Fruit fly (Drosophila melanogaster) whole organism, adult: ENCODE results near the gene asun.

Experiments
- CG12768 ChIP-seq: fragments of 200-800 bp; sonication (Bioruptor generic); optimal IDR thresholded peaks from 2 replicates; lab custom pipeline; 2017; ENCODE audit warnings: missing biosample characterization, missing genetic modification characterization, mild to moderate bottlenecking, moderate library complexity, missing genetic modification reagents
- CG14711 ChIP-seq: fragments of 200-800 bp; sonication (Bioruptor generic); optimal IDR thresholded peaks from 2 replicates; lab custom pipeline; 2018; ENCODE audit warnings: missing biosample characterization, mild to moderate bottlenecking, missing genetic modification characterization, moderate library complexity
- CG1620 ChIP-seq: fragments of 200-800 bp; sonication (Bioruptor generic); optimal IDR thresholded peaks from 2 replicates; lab custom pipeline; 2016; ENCODE audit warnings: missing biosample characterization, missing genetic modification characterization
- CG33017 ChIP-seq: fragments of 200-800 bp; sonication (Bioruptor generic); optimal IDR thresholded peaks from 2 replicates; lab custom pipeline; 2018; ENCODE audit warnings: missing biosample characterization, mild to moderate bottlenecking, missing genetic modification characterization, moderate library complexity
- CG5204 ChIP-seq: fragments of 200-800 bp; sonication (Bioruptor generic); optimal IDR thresholded peaks from 2 replicates; lab custom pipeline; 2016; ENCODE audit warnings: missing biosample characterization, missing genetic modification characterization
- CG7045 ChIP-seq: fragments of 200-800 bp; sonication (Bioruptor generic); optimal IDR thresholded peaks from 2 replicates; lab custom pipeline; 2017; ENCODE audit warnings: missing biosample characterization, mild to moderate bottlenecking, missing genetic modification characterization
- CG7101 ChIP-seq: fragments of 200-800 bp; sonication (Bioruptor generic); optimal IDR thresholded peaks from 2 replicates; lab custom pipeline; 2018; ENCODE audit warnings: missing biosample characterization, mild to moderate bottlenecking, missing genetic modification characterization, moderate library complexity
- Clk ChIP-seq: fragments of 200-800 bp; sonication (Bioruptor generic); optimal IDR thresholded peaks from 2 replicates; lab custom pipeline; 2017; ENCODE audit warnings: missing biosample characterization, missing genetic modification characterization
- Crg-1 ChIP-seq: fragments of 200-800 bp; sonication (Bioruptor generic); optimal IDR thresholded peaks from 2 replicates; lab custom pipeline; 2016; ENCODE audit warnings: missing biosample characterization, missing genetic modification characterization
- Hr96 ChIP-seq: fragments of 200-800 bp; sonication (Bioruptor generic); optimal IDR thresholded peaks from 2 replicates; lab custom pipeline; 2016; ENCODE audit warnings: missing biosample characterization, missing genetic modification characterization
- Mnt ChIP-seq: fragments of 200-800 bp; sonication (Bioruptor generic); optimal IDR thresholded peaks from 2 replicates; lab custom pipeline; 2016; ENCODE audit warnings: missing biosample characterization, mild to moderate bottlenecking, missing genetic modification characterization
- bab1 ChIP-seq: fragments of 200-800 bp; sonication (Bioruptor generic); optimal IDR thresholded peaks from 3 replicates; lab custom pipeline; 2019; ENCODE audit warnings: missing biosample characterization, mild to moderate bottlenecking, missing genetic modification characterization, moderate library complexity
- cic ChIP-seq: fragments of 200-800 bp; sonication (Bioruptor generic); optimal IDR thresholded peaks from 2 replicates; lab custom pipeline; 2017; ENCODE audit warnings: missing biosample characterization, mild to moderate bottlenecking, missing genetic modification characterization, moderate library complexity
- cnc ChIP-seq, 2 experiments: fragments of >200 bp; optimal IDR thresholded peaks; 2 replicates each; lab custom pipeline; 2017
- kay ChIP-seq: fragments of 200-800 bp; sonication (Bioruptor generic); peaks from one replicate; lab custom pipeline; 2016; ENCODE audit warnings: missing biosample characterization, missing genetic modification characterization, borderline replicate concordance
- ovo ChIP-seq: fragments of 200-800 bp; sonication (Bioruptor generic); optimal IDR thresholded peaks from 2 replicates; lab custom pipeline; 2016; ENCODE audit warnings: missing biosample characterization, missing genetic modification characterization
- pad ChIP-seq: fragments of 200-800 bp; sonication (Bioruptor generic); optimal IDR thresholded peaks from 3 replicates; lab custom pipeline; 2017; ENCODE audit warnings: missing biosample characterization, missing genetic modification characterization, mild to moderate bottlenecking, moderate library complexity, missing genetic modification reagents
- tj ChIP-seq: fragments of 200-800 bp; sonication (Bioruptor generic); optimal IDR thresholded peaks from 3 replicates; lab custom pipeline; 2017; ENCODE audit warnings: missing biosample characterization, mild to moderate bottlenecking, missing genetic modification characterization, moderate library complexity
- toe ChIP-seq: fragments of 200-800 bp; sonication (Bioruptor generic); optimal IDR thresholded peaks from 2 replicates; lab custom pipeline; 2016; ENCODE audit warnings: missing biosample characterization, missing genetic modification characterization

The asun gene

dm6 chr3R:16272754-16273502 lies 8.9 kb downstream of the asun start:
- TF ChIP-seq CG7045 (no peak), Clk (no peak), ovo (no peak), CG14711 (tag; lab: Kevin White, UChicago) (no peak), bab1 (GFP tag; lab: Kevin White, UChicago) (peak; percentile 59), CG7101 (no peak), CG12768 (GFP tag; lab: Kevin White, UChicago) (no peak), Mnt (peak; percentile 28), cic (GFP tag; lab: Kevin White, UChicago) (no peak), CG5204 (GFP tag; lab: Kevin White, UChicago) (no peak), pad (GFP tag; lab: Kevin White, UChicago) (peak; percentile 87), cnc (optimal IDR thresholded peaks at IDR 0.05; lab: Kevin White, UChicago) (no peak), tj (peak; percentile 51), Hr96 (no peak), kay (peak; percentile 63)

- peak; percentile 3 for TF ChIP-seq Mnt
- TF ChIP-seq tj = peak; percentile 60
- peak; percentile 85 for TF ChIP-seq kay
- no peak for TF ChIP-seq CG7101
Observed at dm6 chr3R:16273503-16274131, 9.5 kb downstream of the asun start.

dm6 chr3R:16274534-16274933 lies 10.5 kb downstream of the asun start:
- TF ChIP-seq pad (GFP tag; lab: Kevin White, UChicago) (peak; percentile 86), CG1620 (GFP tag; lab: Kevin White, UChicago) (no peak), CG7101 (no peak), ovo (no peak), toe (GFP tag; lab: Kevin White, UChicago) (no peak)

- no peak for TF ChIP-seq CG7045
- TF ChIP-seq tj = no peak
Observed at dm6 chr3R:16275329-16275728, 11.3 kb downstream of the asun start.

dm6 chr3R:16275890-16276619 lies 12.0 kb downstream of the asun start:
- TF ChIP-seq CG12768 (GFP tag; lab: Kevin White, UChicago) (no peak), ovo (no peak), CG7101 (no peak), CG5204 (GFP tag; lab: Kevin White, UChicago) (no peak), cic (GFP tag; lab: Kevin White, UChicago) (no peak), CG14711 (tag; lab: Kevin White, UChicago) (no peak), CG7045 (no peak)

- TF ChIP-seq Hr96 = no peak
- no peak for TF ChIP-seq CG7101
- peak; percentile 66 for TF ChIP-seq kay
- TF ChIP-seq Crg-1 (GFP tag; lab: Kevin White, UChicago) = no peak
- peak; percentile 34 for TF ChIP-seq bab1 (GFP tag; lab: Kevin White, UChicago)
- no peak for TF ChIP-seq CG14711 (tag; lab: Kevin White, UChicago)
- TF ChIP-seq pad (GFP tag; lab: Kevin White, UChicago) = no peak
- TF ChIP-seq CG1620 (GFP tag; lab: Kevin White, UChicago) = no peak
- TF ChIP-seq toe (GFP tag; lab: Kevin White, UChicago) = no peak
- no peak for TF ChIP-seq cic (GFP tag; lab: Kevin White, UChicago)
- TF ChIP-seq CG12768 (GFP tag; lab: Kevin White, UChicago) = no peak
- TF ChIP-seq CG33017 (tag; lab: Kevin White, UChicago) = no peak
- TF ChIP-seq ovo = no peak
Observed at dm6 chr3R:16276992-16277391, 12.9 kb downstream of the asun start.

dm6 chr3R:16277543-16277942 lies 13.5 kb downstream of the asun start:
- no peak for TF ChIP-seq kay
- TF ChIP-seq Mnt = no peak
- no peak for TF ChIP-seq bab1 (GFP tag; lab: Kevin White, UChicago)
- TF ChIP-seq toe (GFP tag; lab: Kevin White, UChicago) = no peak
- no peak for TF ChIP-seq CG7101

dm6 chr3R:16279382-16279932 lies 15.4 kb downstream of the asun start:
- no peak for TF ChIP-seq Mnt
- TF ChIP-seq CG7045 = no peak
- no peak for TF ChIP-seq tj
- TF ChIP-seq CG12768 (GFP tag; lab: Kevin White, UChicago) = no peak
- TF ChIP-seq pad (GFP tag; lab: Kevin White, UChicago) = no peak
- TF ChIP-seq kay = no peak
- no peak for TF ChIP-seq Clk
- no peak for TF ChIP-seq Crg-1 (GFP tag; lab: Kevin White, UChicago)
- TF ChIP-seq CG1620 (GFP tag; lab: Kevin White, UChicago) = no peak
- TF ChIP-seq CG33017 (tag; lab: Kevin White, UChicago) = no peak
- TF ChIP-seq ovo = no peak
- TF ChIP-seq cnc (optimal IDR thresholded peaks at IDR 0.05; lab: Kevin White, UChicago) = no peak
- TF ChIP-seq CG14711 (tag; lab: Kevin White, UChicago) = no peak
